Fruit fly (Drosophila melanogaster) whole organism: ENCODE measurements around the gene SkpD.

Experiments
- CG8478 ChIP-seq: fragments of >200 bp; optimal IDR thresholded peaks from 2 replicates; lab custom pipeline; 2018; ENCODE audit warnings: inconsistent platforms
- Dll ChIP-seq: fragments of >200 bp; optimal IDR thresholded peaks from 2 replicates; lab custom pipeline; 2017
- EcR ChIP-seq, 2 experiments: fragments of >200 bp; optimal IDR thresholded peaks; 2 replicates each; lab custom pipeline; 2017; ENCODE audit warnings: missing biosample characterization in 2 of 2, missing genetic modification characterization in 2 of 2, missing genetic modification reagents in 2 of 2
- pan ChIP-seq: fragments of >200 bp; optimal IDR thresholded peaks from 2 replicates; lab custom pipeline; 2017
- psq ChIP-seq: fragments of >200 bp; optimal IDR thresholded peaks from 2 replicates; lab custom pipeline; 2017
- usp ChIP-seq: fragments of >200 bp; optimal IDR thresholded peaks from 2 replicates; lab custom pipeline; 2017; ENCODE audit warnings: missing biosample characterization, missing genetic modification characterization, mixed read lengths

SkpD gene

DNA sequence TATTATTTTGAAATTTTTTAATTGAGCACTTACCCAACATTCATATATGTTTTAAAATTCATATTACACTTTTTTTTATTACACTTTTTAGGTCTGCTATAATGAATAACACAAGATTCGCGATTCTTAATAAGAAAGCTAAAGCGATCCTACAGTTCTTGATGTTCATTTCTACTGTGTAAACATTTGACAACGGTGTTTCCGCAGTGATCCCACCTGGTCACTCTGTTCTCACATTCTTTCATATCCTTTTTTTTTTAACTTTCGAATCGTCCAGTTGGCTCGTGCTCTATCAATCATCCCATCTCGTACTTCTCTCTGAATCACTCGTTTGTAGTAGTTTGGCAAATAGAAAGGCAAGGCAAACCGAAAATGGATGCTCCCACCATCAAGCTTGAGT, at the start of gene SkpD:
SkpD (plus strand) TSS at position 301 of the 400 bp plus-strand sequence.
- TF ChIP-seq pan (lab: Kevin White, UChicago): no peak
- no peak for TF ChIP-seq Dll
- no peak for TF ChIP-seq usp (GFP tag; lab: Kevin White, UChicago)
- no peak for TF ChIP-seq CG8478 (lab: Kevin White, UChicago)

DNA sequence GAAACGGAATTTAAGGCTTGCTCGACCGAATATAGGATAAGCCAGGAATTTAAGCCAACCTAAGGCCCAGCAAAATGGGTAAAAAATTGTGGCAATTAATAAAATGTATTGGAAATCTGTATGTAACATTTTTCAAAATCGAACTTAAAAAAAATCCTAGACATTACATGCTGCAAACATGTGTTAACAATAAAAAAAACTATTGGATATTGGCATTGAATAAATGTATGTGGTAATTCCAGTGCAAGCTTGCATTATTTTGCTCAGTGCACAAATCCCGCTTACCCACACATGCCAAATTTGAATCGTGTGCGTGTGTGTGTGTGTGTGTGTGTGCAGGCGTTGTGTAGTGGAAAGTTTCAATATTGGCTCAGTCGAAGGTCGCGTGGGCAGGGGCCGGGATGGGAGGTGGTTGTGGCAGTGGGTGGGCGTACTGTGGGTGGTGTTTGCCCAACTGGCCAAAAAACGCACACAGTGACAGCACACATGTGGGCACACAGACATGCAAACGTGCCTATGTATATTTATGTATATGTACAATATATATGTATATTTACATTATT, 49.0 kb upstream of the SkpD start:
- TF ChIP-seq EcR (GFP tag; optimal IDR thresholded peaks at IDR 0.05; lab: Kevin White, UChicago): no peak
- no peak for TF ChIP-seq Dll
- TF ChIP-seq usp (GFP tag; lab: Kevin White, UChicago): no peak
- no peak for TF ChIP-seq pan (lab: Kevin White, UChicago)
- TF ChIP-seq psq (lab: Kevin White, UChicago): no peak
- no peak for TF ChIP-seq CG8478 (lab: Kevin White, UChicago)

DNA sequence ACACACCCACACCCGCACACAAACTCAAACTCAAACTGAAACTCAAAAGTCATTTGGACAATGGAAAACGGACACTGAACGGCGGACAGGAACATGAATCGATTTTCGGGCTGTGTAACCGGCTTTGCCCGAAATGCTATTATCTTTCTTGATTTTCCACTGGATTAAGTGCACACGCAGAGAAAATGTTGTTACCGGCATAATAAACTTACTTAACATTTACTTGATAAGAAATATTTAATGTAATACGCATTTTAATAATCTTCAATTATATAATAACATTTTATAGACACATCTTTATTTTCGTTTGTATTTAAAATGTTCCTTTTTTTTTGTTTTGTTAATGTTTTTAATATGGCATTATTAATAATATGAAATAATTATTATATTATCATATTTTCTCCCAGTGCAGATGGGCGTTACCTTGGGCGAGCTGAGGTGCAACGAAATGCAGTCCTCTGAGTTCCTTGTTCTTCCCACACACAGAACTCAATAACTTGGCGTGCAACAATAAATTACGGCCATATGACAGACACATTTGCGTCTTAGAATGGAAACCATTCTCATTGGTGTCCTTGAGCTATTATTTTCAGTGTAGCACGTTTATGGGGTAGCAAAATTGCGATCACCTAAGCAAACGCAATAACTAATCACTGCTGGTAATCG, 47.6 kb upstream of the SkpD start, which contains the start of gene CG12702:
CG12702 (minus strand) TSS at position 51 of the 666 bp plus-strand sequence.
- TF ChIP-seq usp (GFP tag; lab: Kevin White, UChicago) (no peak), Dll (no peak), CG8478 (lab: Kevin White, UChicago) (no peak), EcR (GFP tag; optimal IDR thresholded peaks at IDR 0.05; lab: Kevin White, UChicago) (no peak), psq (lab: Kevin White, UChicago) (no peak), pan (lab: Kevin White, UChicago) (no peak)

DNA sequence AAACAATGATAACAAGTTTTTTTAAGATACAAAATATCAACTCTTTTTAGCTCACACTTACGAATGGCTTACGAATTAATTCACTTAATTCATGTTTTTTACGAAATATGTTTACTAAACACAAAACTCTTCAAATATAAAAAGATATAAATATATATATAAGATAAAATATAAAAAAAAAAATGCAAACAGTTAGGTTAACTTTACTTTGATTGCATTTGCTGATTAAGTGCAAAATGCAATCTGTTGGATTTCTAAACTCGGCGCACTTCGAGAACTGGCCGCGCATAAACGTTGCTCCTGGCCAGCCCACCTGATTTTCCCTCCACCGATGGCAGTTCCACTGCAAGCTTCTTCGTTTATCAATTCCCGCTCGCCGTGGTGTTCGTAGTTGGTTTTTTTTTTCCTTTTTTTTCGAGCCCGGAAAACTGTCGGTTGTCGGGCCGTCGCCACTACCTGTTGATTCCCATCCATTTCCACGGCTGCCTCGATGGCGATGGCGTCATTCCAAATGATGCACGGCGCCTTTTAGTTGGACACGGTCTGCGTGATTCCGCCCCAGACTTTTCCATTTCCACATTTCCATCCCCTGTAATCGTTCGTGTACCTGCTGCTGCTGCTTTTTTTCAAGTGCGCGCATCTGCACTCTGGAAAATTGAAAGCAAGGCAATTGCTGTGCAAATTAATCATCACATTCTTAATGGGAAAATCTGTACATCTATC, 46.9 kb upstream of the SkpD start:
- TF ChIP-seq pan (lab: Kevin White, UChicago): no peak
- no peak for TF ChIP-seq CG8478 (lab: Kevin White, UChicago)
- TF ChIP-seq Dll: no peak
- no peak for TF ChIP-seq EcR (GFP tag; optimal IDR thresholded peaks at IDR 0.05; lab: Kevin White, UChicago)
- no peak for TF ChIP-seq psq (lab: Kevin White, UChicago)
- no peak for TF ChIP-seq usp (GFP tag; lab: Kevin White, UChicago)

DNA sequence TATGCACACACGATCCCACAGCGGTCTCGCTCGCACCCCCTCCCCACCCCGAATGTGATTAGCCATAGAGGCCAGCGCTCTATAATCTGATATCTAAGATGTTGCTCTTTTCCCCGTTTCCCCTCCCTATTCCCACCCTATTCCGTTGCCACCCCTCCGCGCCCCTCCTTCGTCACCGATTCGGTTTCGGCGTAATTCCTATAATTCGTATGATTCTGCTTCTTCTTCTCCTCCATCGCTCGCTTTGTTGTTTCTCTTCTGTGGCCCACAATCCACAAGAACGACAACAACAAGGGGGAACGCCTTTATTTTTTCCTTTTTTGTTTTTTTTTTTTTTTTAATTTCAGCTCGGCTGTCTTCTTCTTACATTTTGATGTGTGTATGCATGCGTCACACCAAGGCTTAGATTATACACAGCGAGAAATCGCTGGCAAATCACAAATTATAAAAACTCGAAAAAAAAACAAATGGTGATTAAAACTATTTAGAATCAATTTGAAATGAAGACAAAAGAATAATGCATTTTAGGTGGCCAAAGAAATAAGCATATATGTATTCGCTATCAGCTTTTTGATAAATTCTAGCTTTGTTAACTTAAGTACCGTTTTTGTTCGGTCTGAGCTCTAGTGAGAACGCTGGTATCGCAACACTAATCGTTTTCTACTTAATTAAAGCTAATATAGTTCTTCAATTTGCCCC, 42.6 kb upstream of the SkpD start:
- TF ChIP-seq CG8478 (lab: Kevin White, UChicago) (no peak), psq (lab: Kevin White, UChicago) (no peak), EcR (GFP tag; optimal IDR thresholded peaks at IDR 0.05; lab: Kevin White, UChicago) (no peak), usp (GFP tag; lab: Kevin White, UChicago) (no peak), Dll (no peak)

DNA sequence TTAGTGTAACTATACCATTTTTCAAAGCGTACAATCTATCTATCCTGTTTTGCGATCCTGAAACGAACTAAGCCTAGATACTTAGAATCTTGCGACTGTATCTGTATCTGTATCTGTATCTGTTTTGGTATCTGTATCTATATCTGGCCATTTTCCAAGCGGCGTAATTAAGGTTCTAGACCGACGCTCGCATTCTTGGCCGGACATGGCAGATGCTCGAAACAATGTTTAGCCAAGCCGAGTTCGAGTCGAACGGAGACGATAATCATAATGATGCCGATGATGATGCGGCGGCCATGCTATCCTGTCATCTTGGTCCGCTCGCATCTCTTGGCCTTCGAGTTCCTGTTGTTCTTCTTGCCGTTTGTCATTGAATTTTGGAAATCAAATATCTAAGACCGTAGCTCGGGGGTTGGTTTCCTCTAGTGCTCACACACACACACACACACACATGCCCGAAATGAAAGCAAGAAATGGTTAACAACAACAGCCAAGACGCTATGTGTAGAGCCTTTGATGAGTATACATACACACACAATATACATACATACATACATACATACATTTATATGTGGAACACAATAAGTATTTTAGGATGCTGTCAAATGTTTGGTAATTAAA, 40.4 kb upstream of the SkpD start:
- no peak for TF ChIP-seq EcR (GFP tag; optimal IDR thresholded peaks at IDR 0.05; lab: Kevin White, UChicago)
- TF ChIP-seq usp (GFP tag; lab: Kevin White, UChicago): no peak
- no peak for TF ChIP-seq pan (lab: Kevin White, UChicago)
- no peak for TF ChIP-seq CG8478 (lab: Kevin White, UChicago)
- no peak for TF ChIP-seq Dll
- TF ChIP-seq psq (lab: Kevin White, UChicago): no peak

DNA sequence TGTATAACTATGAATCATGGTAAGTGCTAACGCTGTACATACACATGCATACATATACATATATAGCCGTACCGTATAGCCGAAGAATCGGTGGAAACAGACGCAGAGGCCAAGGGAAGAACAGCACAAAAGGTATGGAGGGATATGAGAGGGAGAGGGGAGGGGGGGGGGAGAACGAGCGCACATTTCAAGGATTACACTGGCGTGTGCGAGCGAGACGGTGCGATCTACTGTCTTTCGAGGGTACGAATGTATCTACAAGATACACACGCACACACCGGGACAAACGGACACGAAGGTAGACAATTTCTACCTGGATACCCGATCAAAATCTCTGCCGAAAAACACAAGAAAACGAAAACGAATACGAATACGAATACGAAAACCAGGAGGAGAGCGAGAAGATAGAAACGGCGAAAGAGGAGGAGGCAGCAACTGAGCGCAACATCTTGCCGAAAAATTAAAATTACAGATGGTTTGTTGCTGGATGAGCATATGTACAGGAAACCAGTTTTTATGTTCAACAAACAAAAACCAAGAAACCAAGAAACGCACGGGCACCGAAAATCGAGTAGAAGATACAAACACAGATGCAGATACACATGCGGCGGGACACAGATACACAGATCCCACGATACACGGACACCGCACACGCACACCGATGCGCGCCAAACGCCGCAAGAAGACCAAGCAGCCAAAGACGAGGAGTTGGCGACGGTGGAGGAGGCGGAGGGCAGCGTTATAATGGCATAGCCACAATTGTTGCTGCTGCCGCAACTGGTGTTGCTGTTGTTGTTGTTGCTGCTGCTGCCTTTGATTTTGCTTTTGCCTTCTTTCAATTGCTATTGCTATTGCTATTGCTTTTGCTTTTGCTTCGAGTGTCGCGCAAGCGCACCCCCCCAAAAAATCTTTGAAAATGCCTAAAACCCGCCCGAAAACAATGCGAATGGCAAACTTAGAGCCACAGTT, 38.5 kb upstream of the SkpD start:
- TF ChIP-seq EcR (GFP tag; optimal IDR thresholded peaks at IDR 0.05; lab: Kevin White, UChicago): no peak
- TF ChIP-seq usp (GFP tag; lab: Kevin White, UChicago): no peak
- TF ChIP-seq pan (lab: Kevin White, UChicago): no peak
- no peak for TF ChIP-seq CG8478 (lab: Kevin White, UChicago)
- no peak for TF ChIP-seq Dll
- TF ChIP-seq psq (lab: Kevin White, UChicago): no peak

DNA sequence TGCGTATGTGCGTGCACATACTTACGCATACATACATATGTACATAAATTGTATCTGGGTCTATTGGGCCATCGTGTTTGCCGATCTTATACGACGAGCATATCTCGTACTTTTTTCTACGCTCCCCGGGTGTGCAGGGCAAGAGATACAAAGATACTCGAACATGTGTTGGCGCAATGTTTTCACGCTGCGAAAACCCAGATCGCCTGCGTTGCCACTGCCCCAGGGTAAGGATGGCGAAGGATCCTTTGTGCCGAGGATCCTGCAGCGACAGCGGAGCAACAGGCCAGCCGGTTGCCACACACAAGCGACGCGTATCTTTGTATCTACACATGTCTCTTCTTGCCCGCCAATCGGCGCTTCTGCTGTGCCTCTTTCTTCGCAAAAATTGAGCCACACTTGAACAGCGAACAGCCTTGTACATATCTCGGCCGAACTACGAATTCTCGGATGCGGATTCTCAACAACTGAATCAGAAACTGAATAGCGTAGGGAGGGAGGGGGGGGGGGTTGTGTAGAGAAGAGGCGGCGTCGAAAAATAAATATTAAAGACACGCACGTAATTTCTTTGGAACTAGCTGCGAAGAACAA, 37.4 kb upstream of the SkpD start:
- TF ChIP-seq psq (lab: Kevin White, UChicago): no peak
- no peak for TF ChIP-seq pan (lab: Kevin White, UChicago)
- TF ChIP-seq usp (GFP tag; lab: Kevin White, UChicago): no peak
- no peak for TF ChIP-seq Dll
- TF ChIP-seq EcR (GFP tag; optimal IDR thresholded peaks at IDR 0.05; lab: Kevin White, UChicago): no peak
- no peak for TF ChIP-seq CG8478 (lab: Kevin White, UChicago)

DNA sequence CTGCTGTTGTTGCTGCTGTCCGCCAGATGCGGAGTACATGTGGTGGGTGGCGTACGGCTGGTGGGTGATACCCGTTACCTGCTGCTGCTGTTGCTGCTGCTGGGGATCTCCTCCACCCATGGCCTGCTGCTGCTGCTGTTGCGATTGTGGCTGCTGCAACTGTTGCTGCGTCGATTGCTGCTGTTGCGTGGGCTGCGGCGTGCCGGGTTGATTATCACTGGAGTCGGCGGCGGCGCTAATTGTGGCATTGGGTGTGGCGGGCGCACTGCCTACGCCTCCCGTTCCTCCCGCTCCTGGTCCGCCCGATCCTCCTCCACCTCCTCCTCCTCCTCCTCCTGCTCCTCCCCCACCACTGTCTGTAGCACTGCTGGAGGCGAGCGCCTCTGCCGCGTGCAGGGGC, 30.7 kb upstream of the SkpD start:
- TF ChIP-seq pan (lab: Kevin White, UChicago): no peak
- no peak for TF ChIP-seq EcR (GFP tag; optimal IDR thresholded peaks at IDR 0.05; lab: Kevin White, UChicago)
- TF ChIP-seq usp (GFP tag; lab: Kevin White, UChicago): no peak
- no peak for TF ChIP-seq psq (lab: Kevin White, UChicago)
- no peak for TF ChIP-seq Dll
- no peak for TF ChIP-seq CG8478 (lab: Kevin White, UChicago)
